Worm (Caenorhabditis elegans) whole organism, L4 larva: ENCODE data around the gene ZK381.2.

Experiments used
- F37D6.2 ChIP-seq: sonication (generic microtip); optimal IDR thresholded peaks from 2 replicates; lab custom pipeline; 2016; ENCODE audit warnings: mild to moderate bottlenecking, missing genetic modification characterization, missing compliant biosample characterization
- F44E2.7 ChIP-seq: fragments of 200-800 bp; sonication (Bioruptor generic); IDR thresholded peaks from 2 replicates; pipeline ENCODE4 v2.1.2; 2022; ENCODE audit warnings: missing genetic modification characterization, missing compliant biosample characterization
- Y105C5A.15 ChIP-seq: fragments of 200-800 bp; sonication (Bioruptor generic); IDR thresholded peaks from 2 replicates; pipeline ENCODE4 v1.3.6; 2022; ENCODE audit warnings: missing genetic modification characterization, missing compliant biosample characterization
- Y5F2A.4 ChIP-seq: fragments of 200-800 bp; sonication (Bioruptor generic); optimal IDR thresholded peaks from 2 replicates; lab custom pipeline; 2018; ENCODE audit warnings: mild to moderate bottlenecking, missing genetic modification characterization, missing compliant biosample characterization
- ZK337.2 ChIP-seq: fragments of 200-800 bp; sonication (Bioruptor generic); IDR thresholded peaks from 2 replicates; pipeline ENCODE4 v1.3.6; 2022; ENCODE audit warnings: missing genetic modification reagents, missing genetic modification characterization, missing compliant biosample characterization
- aly-2 ChIP-seq: sonication (generic microtip); optimal IDR thresholded peaks from 2 replicates; lab custom pipeline; 2018; ENCODE audit warnings: missing biosample characterization, missing genetic modification characterization
- ceh-20 ChIP-seq: fragments of 200-800 bp; sonication (Bioruptor generic); IDR thresholded peaks from 2 replicates; pipeline ENCODE4 v1.3.6; 2022; ENCODE audit warnings: missing genetic modification reagents, missing genetic modification characterization, missing compliant biosample characterization
- ceh-28 ChIP-seq: fragments of 150-350 bp; optimal IDR thresholded peaks from 2 replicates; lab custom pipeline; 2014; ENCODE audit warnings: missing biosample characterization, missing genetic modification reagents, missing genetic modification characterization
- ceh-32 ChIP-seq: sonication (generic microtip); optimal IDR thresholded peaks from 2 replicates; lab custom pipeline; 2016; ENCODE audit warnings: mild to moderate bottlenecking, missing genetic modification characterization, missing compliant biosample characterization; ENCODE audit not compliant: poor library complexity
- ceh-82 ChIP-seq: sonication (generic microtip); optimal IDR thresholded peaks from 2 replicates; lab custom pipeline; 2017; ENCODE audit warnings: missing biosample characterization, missing genetic modification characterization
- ctbp-1 ChIP-seq: fragments of 200-800 bp; sonication (Bioruptor generic); IDR thresholded peaks from 2 replicates; pipeline ENCODE4 v1.3.6; 2022; ENCODE audit warnings: missing genetic modification reagents, missing genetic modification characterization, missing compliant biosample characterization
- daf-8 ChIP-seq: fragments of 200-800 bp; sonication (Bioruptor generic); IDR thresholded peaks from 2 replicates; pipeline ENCODE4 v1.3.6; 2022; ENCODE audit warnings: missing genetic modification characterization, missing compliant biosample characterization
- dmd-8 ChIP-seq: fragments of 200-800 bp; sonication (Bioruptor generic); IDR thresholded peaks from 2 replicates; pipeline ENCODE4 v1.3.6; 2022; ENCODE audit warnings: missing genetic modification characterization, missing compliant biosample characterization
- dve-1 ChIP-seq: sonication (generic microtip); optimal IDR thresholded peaks from 2 replicates; lab custom pipeline; 2017; ENCODE audit warnings: antibody characterized with exemption, mild to moderate bottlenecking, missing genetic modification characterization, missing compliant biosample characterization; ENCODE audit not compliant: insufficient read depth
- egl-43 ChIP-seq: fragments of 200-800 bp; sonication (Bioruptor generic); IDR thresholded peaks from 2 replicates; pipeline ENCODE4 v1.3.6; 2022; ENCODE audit warnings: missing genetic modification reagents, missing genetic modification characterization, missing compliant biosample characterization
- gei-8 ChIP-seq: fragments of 200-800 bp; sonication (Bioruptor generic); optimal IDR thresholded peaks from 2 replicates; lab custom pipeline; 2018; ENCODE audit warnings: mild to moderate bottlenecking, missing genetic modification characterization, missing compliant biosample characterization
- hif-1 ChIP-seq, 2 experiments: sonication (generic microtip); optimal IDR thresholded peaks; 2 replicates each; lab custom pipeline; 2016 to 2017; ENCODE audit warnings: missing compliant biosample characterization in 2 of 2, missing genetic modification characterization in 2 of 2, missing genetic modification reagents in 2 of 2, missing genotype in 2 of 2, mild to moderate bottlenecking in 1 of 2
- hlh-30 ChIP-seq: sonication (generic microtip); optimal IDR thresholded peaks from 2 replicates; lab custom pipeline; 2017; ENCODE audit warnings: antibody characterized with exemption, mild to moderate bottlenecking, missing genetic modification characterization, missing compliant biosample characterization; ENCODE audit not compliant: insufficient read depth
- hmg-1.1 ChIP-seq: fragments of 200-800 bp; sonication (Bioruptor generic); IDR thresholded peaks from 2 replicates; pipeline ENCODE4 v1.3.6; 2022; ENCODE audit warnings: missing genetic modification reagents, missing genetic modification characterization, missing compliant biosample characterization
- lim-7 ChIP-seq: fragments of 200-800 bp; sonication (Bioruptor generic); IDR thresholded peaks from 2 replicates; pipeline ENCODE4 v1.3.6; 2022; ENCODE audit warnings: missing genetic modification characterization, missing compliant biosample characterization
- lin-1 ChIP-seq: fragments of 200-800 bp; sonication (Bioruptor generic); IDR thresholded peaks from 2 replicates; pipeline ENCODE4 v1.3.6; 2022; ENCODE audit warnings: missing genetic modification reagents, missing genetic modification characterization, missing compliant biosample characterization
- lsy-2 ChIP-seq, 2 experiments: fragments of 150-350 bp in 1 of 2; sonication (generic microtip) in 1 of 2; optimal IDR thresholded peaks; 2 replicates each; lab custom pipeline; 2014 to 2017; ENCODE audit warnings: missing biosample characterization in 2 of 2, missing genetic modification characterization in 2 of 2
- madf-5 ChIP-seq, 2 experiments: fragments of 200-800 bp; sonication (Bioruptor generic); IDR thresholded peaks; 2 replicates each; pipeline ENCODE4 v1.3.6; 2022; ENCODE audit warnings: missing compliant biosample characterization in 2 of 2, missing genetic modification characterization in 2 of 2
- mdl-1 ChIP-seq, 2 experiments: fragments of 150-350 bp in 1 of 2; sonication (generic microtip) in 1 of 2; optimal IDR thresholded peaks; 2 replicates each; lab custom pipeline; 2014 to 2017; ENCODE audit warnings: missing biosample characterization in 2 of 2, missing genetic modification characterization in 2 of 2
- mep-1 ChIP-seq: fragments of 150-350 bp; sonication (generic microtip); optimal IDR thresholded peaks from 3 replicates; lab custom pipeline; 2014; ENCODE audit warnings: missing biosample characterization, missing genetic modification characterization
- nhr-102 ChIP-seq: sonication (generic microtip); optimal IDR thresholded peaks from 2 replicates; lab custom pipeline; 2016; ENCODE audit warnings: mild to moderate bottlenecking, missing genetic modification characterization, moderate library complexity, missing compliant biosample characterization
- nhr-28 ChIP-seq: fragments of 150-350 bp; optimal IDR thresholded peaks from 2 replicates; lab custom pipeline; 2014; ENCODE audit warnings: missing biosample characterization, missing genetic modification characterization
- nhr-41 ChIP-seq: fragments of 200-800 bp; sonication (Bioruptor generic); IDR thresholded peaks from 2 replicates; pipeline ENCODE4 v1.3.6; 2022; ENCODE audit warnings: missing genetic modification reagents, missing genetic modification characterization, missing compliant biosample characterization
- nhr-77 ChIP-seq: fragments of 150-350 bp; optimal IDR thresholded peaks from 2 replicates; lab custom pipeline; 2014; ENCODE audit warnings: missing biosample characterization, missing genetic modification characterization
- rbr-2 ChIP-seq: sonication (generic microtip); optimal IDR thresholded peaks from 2 replicates; lab custom pipeline; 2016; ENCODE audit warnings: missing genotype, missing genetic modification characterization, missing compliant biosample characterization
- snpc-4 ChIP-seq: fragments of 150-350 bp; optimal IDR thresholded peaks from 2 replicates; lab custom pipeline; 2014; ENCODE audit warnings: missing biosample characterization, missing genetic modification characterization
- spr-1 ChIP-seq: sonication (generic microtip); optimal IDR thresholded peaks from 2 replicates; lab custom pipeline; 2016; ENCODE audit warnings: mild to moderate bottlenecking, missing genetic modification characterization, missing compliant biosample characterization
- spr-3 ChIP-seq: fragments of 200-800 bp; sonication (Bioruptor generic); optimal IDR thresholded peaks from 2 replicates; lab custom pipeline; 2018; ENCODE audit warnings: mild to moderate bottlenecking, missing genetic modification characterization, missing compliant biosample characterization
- tag-97 ChIP-seq: fragments of 200-800 bp; sonication (Bioruptor generic); IDR thresholded peaks from 2 replicates; pipeline ENCODE4 v1.3.6; 2022; ENCODE audit warnings: missing genetic modification characterization, missing compliant biosample characterization
- unc-62 ChIP-seq, 3 experiments: fragments of 150-350 bp in 1 of 3; sonication (generic microtip); optimal IDR thresholded peaks in 2 of 3; peaks in 1 of 3; 1 replicate in 1 of 3; 2 replicates in 2 of 3; lab custom pipeline; 2014 to 2017; ENCODE audit warnings: missing biosample characterization in 3 of 3, missing genetic modification characterization in 3 of 3, missing genetic modification reagents in 3 of 3, missing genotype in 1 of 3
- vab-7 ChIP-seq: fragments of 200-800 bp; sonication (Bioruptor generic); IDR thresholded peaks from 2 replicates; pipeline ENCODE4 v1.3.6; 2022; ENCODE audit warnings: missing genetic modification reagents, missing genetic modification characterization, missing compliant biosample characterization
- zag-1 ChIP-seq: fragments of 150-350 bp; optimal IDR thresholded peaks from 2 replicates; lab custom pipeline; 2014; ENCODE audit warnings: missing biosample characterization, missing genetic modification characterization
- zfp-2 ChIP-seq: sonication (generic microtip); optimal IDR thresholded peaks from 2 replicates; lab custom pipeline; 2016; ENCODE audit warnings: mild to moderate bottlenecking, missing genetic modification characterization, missing compliant biosample characterization

The ZK381.2 gene

ce11 chrIV:6957341-6957740 lies 8.0 kb upstream of the ZK381.2 start, which contains the start of gene jnk-1:
jnk-1 (plus strand) TSS chrIV:6957641.
- TF ChIP-seq nhr-28 (tag; lab: Kevin White, UChicago) (no peak), nhr-102 (tag; lab: Kevin White, UChicago) (no peak), zag-1 (no peak), ZK337.2 (no peak), spr-3 (no peak), nhr-77 (tag; lab: Kevin White, UChicago) (no peak), Y5F2A.4 (GFP tag; lab: Kevin White, UChicago) (no peak), gei-8 (GFP tag; lab: Kevin White, UChicago) (no peak), unc-62 (GFP tag; optimal IDR thresholded peaks at IDR 0.05 in 1 of 2; lab: Kevin White, UChicago) (no peak), unc-62 (tag; optimal IDR thresholded peaks at IDR 0.05; lab: Kevin White, UChicago) (no peak), mdl-1 (tag; optimal IDR thresholded peaks at IDR 0.05; lab: Kevin White, UChicago) (no peak), dmd-8 (GFP tag; lab: Robert Waterston, UW) (no peak), dve-1 (tag; lab: Kevin White, UChicago) (no peak), rbr-2 (tag; lab: Kevin White, UChicago) (no peak), zfp-2 (tag; lab: Kevin White, UChicago) (no peak)

ce11 chrIV:6958696-6959095 lies 6.6 kb upstream of the ZK381.2 start:
- TF ChIP-seq nhr-41 (GFP tag; lab: Robert Waterston, UW) (no peak), unc-62 (GFP tag; optimal IDR thresholded peaks at IDR 0.05 in 1 of 2; lab: Kevin White, UChicago) (peak in 1 of 2 experiments; percentile 98), unc-62 (tag; optimal IDR thresholded peaks at IDR 0.05; lab: Kevin White, UChicago) (no peak), tag-97 (GFP tag; lab: Robert Waterston, UW) (no peak), ZK337.2 (no peak), daf-8 (no peak), mep-1 (tag; lab: Kevin White, UChicago) (peak; percentile 38), vab-7 (GFP tag; lab: Robert Waterston, UW) (no peak), hif-1 (tag; optimal IDR thresholded peaks at IDR 0.05; lab: Kevin White, UChicago) (no peak), rbr-2 (tag; lab: Kevin White, UChicago) (peak; percentile 43), lsy-2 (tag; optimal IDR thresholded peaks at IDR 0.05; lab: Kevin White, UChicago) (peak; percentile 8 to 57), ceh-28 (peak; percentile 54), ceh-20 (GFP tag; lab: Robert Waterston, UW) (peak; percentile 64; the same call in 1 of the 2 replicates), aly-2 (no peak), lin-1 (no peak), Y105C5A.15 (GFP tag; lab: Robert Waterston, UW) (no peak), lim-7 (GFP tag; lab: Robert Waterston, UW) (no peak), hlh-30 (tag; lab: Kevin White, UChicago) (peak; percentile 43), hmg-1.1 (GFP tag; lab: Robert Waterston, UW) (peak; percentile 54; the same call in 1 of the 2 replicates), snpc-4 (tag; lab: Kevin White, UChicago) (no peak), ceh-32 (tag; lab: Kevin White, UChicago) (no peak), ctbp-1 (GFP tag; lab: Robert Waterston, UW) (0 out of 2 replicates have a peak, but pooled peaks have one; percentile 7), spr-1 (no peak)

- TF ChIP-seq unc-62 (GFP tag; optimal IDR thresholded peaks at IDR 0.05 in 1 of 2; lab: Kevin White, UChicago) (no peak), unc-62 (tag; optimal IDR thresholded peaks at IDR 0.05; lab: Kevin White, UChicago) (no peak), madf-5 (GFP tag; IDR thresholded peaks at IDR 0.05; lab: Robert Waterston, UW) (no peak), ctbp-1 (GFP tag; lab: Robert Waterston, UW) (0 out of 2 replicates have a peak, but pooled peaks have one; percentile 29), F37D6.2 (tag; lab: Kevin White, UChicago) (no peak), F44E2.7 (GFP tag; lab: Robert Waterston, UW) (no peak), egl-43 (no peak), spr-3 (no peak), ceh-82 (tag; lab: Kevin White, UChicago) (no peak), mdl-1 (tag; optimal IDR thresholded peaks at IDR 0.05; lab: Kevin White, UChicago) (no peak), lsy-2 (tag; optimal IDR thresholded peaks at IDR 0.05; lab: Kevin White, UChicago) (peak in 1 of 2 experiments; percentile 9)
Measured at ce11 chrIV:6959483-6959882, 5.8 kb upstream of the ZK381.2 start.
